Worm (Caenorhabditis elegans): ENCODE results near the gene ZK54.3.
A peak's percentile ranks its signal among the peaks of the same experiment; 100 is the strongest.

ZK54.3 gene

DNA sequence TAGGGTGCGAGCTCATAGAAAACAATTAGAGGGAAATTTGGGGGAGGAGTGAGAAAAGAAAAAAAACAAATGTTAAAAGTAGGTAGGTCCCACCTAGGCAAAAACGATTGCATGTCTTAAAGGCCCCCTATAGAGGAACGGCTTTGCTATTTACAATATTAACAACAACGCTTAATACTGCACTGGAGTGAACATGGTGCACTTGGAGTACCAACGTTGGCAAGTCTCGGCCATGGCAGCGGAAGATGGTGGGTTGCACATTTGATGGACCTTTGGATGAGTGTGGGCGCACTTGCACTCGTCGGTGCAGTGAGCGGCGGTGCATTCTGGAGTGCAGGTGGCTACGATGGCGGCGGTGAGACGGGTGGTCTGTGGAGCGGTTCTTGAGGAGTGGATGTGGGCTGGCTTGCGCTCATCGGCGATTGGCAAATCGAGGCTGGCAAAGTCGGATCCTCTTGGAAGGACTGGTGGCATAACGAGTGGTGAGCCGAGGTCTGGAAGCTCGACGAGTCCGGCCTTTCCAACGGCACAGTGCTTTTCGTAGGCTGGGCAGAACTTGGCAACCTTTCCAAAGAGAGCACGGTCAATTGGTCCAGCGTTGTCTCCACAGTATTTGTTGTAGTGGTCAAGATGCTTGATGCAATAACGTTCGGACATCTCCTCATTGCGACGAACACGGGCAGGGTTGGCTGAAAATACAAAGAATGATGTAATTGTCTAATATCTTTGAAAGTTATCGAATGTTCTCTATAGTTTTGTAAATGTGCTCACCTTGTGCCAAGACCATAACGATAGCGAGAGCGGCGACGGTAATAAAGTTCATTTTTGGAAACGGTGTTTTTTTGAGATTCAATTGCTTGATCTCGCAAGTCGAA is 46.0 kb downstream of the ZK54.3 start (continued):
- TF ChIP-seq spr-3 (GFP tag; optimal IDR thresholded peaks at IDR 0.05) (no peak), nhr-41 (GFP tag; IDR thresholded peaks at IDR 0.05) (no peak), hmg-1.1 (GFP tag; IDR thresholded peaks at IDR 0.05) (no peak), F44E2.7 (GFP tag; IDR thresholded peaks at IDR 0.05) (no peak), snpc-4 (tag; optimal IDR thresholded peaks at IDR 0.05) (no peak), Y5F2A.4 (GFP tag; optimal IDR thresholded peaks at IDR 0.05) (no peak), nhr-237 (tag; optimal IDR thresholded peaks at IDR 0.05) (peak; percentile 28), mdt-29 (GFP tag; IDR thresholded peaks at IDR 0.05) (peak; percentile 50; the same call in 1 of the 2 replicates), nhr-11 (tag; optimal IDR thresholded peaks at IDR 0.05) (no peak), T26A8.4 (GFP tag; IDR thresholded peaks at IDR 0.05) (peak; percentile 76), mxl-2 (GFP tag; conservative IDR thresholded peaks at IDR 0.05) (no peak), lin-1 (GFP tag; IDR thresholded peaks at IDR 0.05) (no peak), aha-1 (tag) (peak; percentile 98), madf-9 (GFP tag; conservative IDR thresholded peaks at IDR 0.05) (no peak), F37D6.2 (tag; optimal IDR thresholded peaks at IDR 0.05) (no peak), Y75B8A.6 (GFP tag; IDR thresholded peaks at IDR 0.05) (no peak), zfp-3 (GFP tag; conservative IDR thresholded peaks at IDR 0.05) (no peak), egl-43 (GFP tag; IDR thresholded peaks at IDR 0.05) (peak; percentile 63; the same call in 1 of the 2 replicates), hlh-30 (tag; optimal IDR thresholded peaks at IDR 0.05; ENCODE audit: insufficient read depth) (peak; percentile 48), nhr-25 (tag; optimal IDR thresholded peaks at IDR 0.05; ENCODE audit: borderline replicate concordance, insufficient read depth) (peak; percentile 6), nhr-10 (tag; optimal IDR thresholded peaks at IDR 0.05) (no peak), hif-1 (tag; optimal IDR thresholded peaks at IDR 0.05) (no peak), pha-4 (GFP tag; IDR thresholded peaks at IDR 0.05) (no peak), pha-4 (tag; optimal IDR thresholded peaks at IDR 0.05) (no peak), nhr-48 (tag; optimal IDR thresholded peaks at IDR 0.05) (peak; percentile 59), aly-2 (tag; optimal IDR thresholded peaks at IDR 0.05) (no peak), nhr-102 (tag; optimal IDR thresholded peaks at IDR 0.05) (peak; percentile 43), T20F7.1 (GFP tag; optimal IDR thresholded peaks at IDR 0.05) (no peak), ztf-11 (tag; optimal IDR thresholded peaks at IDR 0.05) (no peak), ceh-28 (tag; optimal IDR thresholded peaks at IDR 0.05) (no peak), saeg-2 (GFP tag; IDR thresholded peaks at IDR 0.05) (0 out of 2 replicates have a peak, but pooled peaks have one; percentile 61), ama-1 (optimal IDR thresholded peaks at IDR 0.05) (peak; percentile 95), nhr-111 (GFP tag; optimal IDR thresholded peaks at IDR 0.05) (no peak), ceh-32 (tag; optimal IDR thresholded peaks at IDR 0.05; ENCODE audit: poor library complexity) (no peak), unc-130 (GFP tag; optimal IDR thresholded peaks at IDR 0.05) (no peak), madf-5 (GFP tag; IDR thresholded peaks at IDR 0.05) (no peak), ZK337.2 (GFP tag; IDR thresholded peaks at IDR 0.05) (no peak), sdz-12 (GFP tag; optimal IDR thresholded peaks at IDR 0.05) (no peak), spr-1 (tag; optimal IDR thresholded peaks at IDR 0.05) (no peak), lir-3 (tag; optimal IDR thresholded peaks at IDR 0.05) (no peak), daf-19 (GFP tag; conservative IDR thresholded peaks at IDR 0.05) (no peak), ceh-20 (GFP tag; IDR thresholded peaks at IDR 0.05) (no peak), nhr-6 (tag; optimal IDR thresholded peaks at IDR 0.05) (peak; percentile 15), attf-4 (tag; optimal IDR thresholded peaks at IDR 0.05) (no peak), F49E8.2 (tag; optimal IDR thresholded peaks at IDR 0.05; ENCODE audit: borderline replicate concordance) (no peak), rbr-2 (tag; optimal IDR thresholded peaks at IDR 0.05) (no peak), zip-2 (tag; optimal IDR thresholded peaks at IDR 0.05) (no peak), php-3 (GFP tag; IDR thresholded peaks at IDR 0.05) (no peak), zag-1 (tag; optimal IDR thresholded peaks at IDR 0.05) (no peak), Y105C5A.15 (GFP tag; IDR thresholded peaks at IDR 0.05) (no peak)
